Worm (Caenorhabditis elegans): ENCODE data around the gene mett-10.

The mett-10 gene

ce11 chrIII:10093093-10093492 is 21.7 kb upstream of the mett-10 start:
- TF ChIP-seq lin-15B (tag; optimal IDR thresholded peaks at IDR 0.05) (peak; percentile 12), nhr-43 (tag; optimal IDR thresholded peaks at IDR 0.05; ENCODE audit: poor library complexity, severe bottlenecking) (no peak), egl-5 (tag; optimal IDR thresholded peaks at IDR 0.05) (no peak), snpc-4 (tag; optimal IDR thresholded peaks at IDR 0.05) (no peak), hmg-11 (tag; optimal IDR thresholded peaks at IDR 0.05) (no peak), mdl-1 (tag; optimal IDR thresholded peaks at IDR 0.05) (no peak), unc-39 (tag; optimal IDR thresholded peaks at IDR 0.05) (no peak), ceh-82 (tag; optimal IDR thresholded peaks at IDR 0.05) (no peak), lsy-12 (tag; optimal IDR thresholded peaks at IDR 0.05) (peak; percentile 30), nfya-1 (tag; optimal IDR thresholded peaks at IDR 0.05; ENCODE audit: insufficient read depth) (peak; percentile 22), jun-1 (tag; optimal IDR thresholded peaks at IDR 0.05) (no peak), pha-4 (tag; optimal IDR thresholded peaks at IDR 0.05) (peak; percentile 43), ceh-16 (tag; optimal IDR thresholded peaks at IDR 0.05) (no peak), ceh-9 (tag; optimal IDR thresholded peaks at IDR 0.05) (no peak), fkh-2 (tag; optimal IDR thresholded peaks at IDR 0.05) (no peak), zag-1 (tag; optimal IDR thresholded peaks at IDR 0.05) (no peak)

ce11 chrIII:10094538-10094937 is 20.3 kb upstream of the mett-10 start:
- peak; percentile 50 for TF ChIP-seq lin-39 (tag; optimal IDR thresholded peaks at IDR 0.05)
- TF ChIP-seq nhr-25 (tag; optimal IDR thresholded peaks at IDR 0.05): peak; percentile 86
- TF ChIP-seq nhr-23 (tag; optimal IDR thresholded peaks at IDR 0.05): peak; percentile 55
- no peak for TF ChIP-seq eor-1 (tag; optimal IDR thresholded peaks at IDR 0.05)
- TF ChIP-seq R02D3.7 (tag; optimal IDR thresholded peaks at IDR 0.05): no peak
- TF ChIP-seq nhr-43 (tag; optimal IDR thresholded peaks at IDR 0.05; ENCODE audit: poor library complexity, severe bottlenecking): peak; percentile 63
- TF ChIP-seq nhr-76 (tag; optimal IDR thresholded peaks at IDR 0.05): no peak
- TF ChIP-seq fkh-10 (GFP tag; optimal IDR thresholded peaks at IDR 0.05): no peak
- TF ChIP-seq elt-2 (tag; optimal IDR thresholded peaks at IDR 0.05): no peak
- no peak for TF ChIP-seq nhr-77 (tag; optimal IDR thresholded peaks at IDR 0.05)
- TF ChIP-seq pha-4 (tag; optimal IDR thresholded peaks at IDR 0.05): no peak
- TF ChIP-seq jun-1 (tag; optimal IDR thresholded peaks at IDR 0.05): no peak
- no peak for TF ChIP-seq skn-1 (tag; optimal IDR thresholded peaks at IDR 0.05)
- TF ChIP-seq nfya-1 (tag; optimal IDR thresholded peaks at IDR 0.05; ENCODE audit: insufficient read depth): peak; percentile 93
- TF ChIP-seq zag-1 (tag; optimal IDR thresholded peaks at IDR 0.05): no peak
- TF ChIP-seq lsy-12 (tag; optimal IDR thresholded peaks at IDR 0.05): peak; percentile 52
- TF ChIP-seq ztf-4 (tag; optimal IDR thresholded peaks at IDR 0.05): no peak
- TF ChIP-seq tbx-2 (tag; optimal IDR thresholded peaks at IDR 0.05): peak; percentile 11
- no peak for TF ChIP-seq nhr-12 (tag; optimal IDR thresholded peaks at IDR 0.05)
- TF ChIP-seq lin-15B (tag; optimal IDR thresholded peaks at IDR 0.05): peak; percentile 51
- TF ChIP-seq ama-1 (optimal IDR thresholded peaks at IDR 0.05): no peak
- no peak for TF ChIP-seq nhr-237 (tag; optimal IDR thresholded peaks at IDR 0.05)
- TF ChIP-seq egl-5 (tag; optimal IDR thresholded peaks at IDR 0.05): peak; percentile 6
- TF ChIP-seq ztf-11 (tag; optimal IDR thresholded peaks at IDR 0.05): no peak
- no peak for TF ChIP-seq mdl-1 (tag; optimal IDR thresholded peaks at IDR 0.05)
- TF ChIP-seq snpc-4 (tag; optimal IDR thresholded peaks at IDR 0.05): no peak
- TF ChIP-seq unc-62 (GFP tag; optimal IDR thresholded peaks at IDR 0.05): no peak
- TF ChIP-seq fos-1 (tag; optimal IDR thresholded peaks at IDR 0.05): no peak
- TF ChIP-seq nhr-11 (tag; optimal IDR thresholded peaks at IDR 0.05): no peak
- TF ChIP-seq nhr-67 (tag; optimal IDR thresholded peaks at IDR 0.05): no peak
- no peak for TF ChIP-seq ceh-28 (tag; optimal IDR thresholded peaks at IDR 0.05)
- TF ChIP-seq ceh-16 (tag; optimal IDR thresholded peaks at IDR 0.05): no peak
- TF ChIP-seq pqm-1 (tag; optimal IDR thresholded peaks at IDR 0.05): no peak
- TF ChIP-seq ceh-82 (tag; optimal IDR thresholded peaks at IDR 0.05): no peak
- no peak for TF ChIP-seq elt-1 (tag; optimal IDR thresholded peaks at IDR 0.05)

ce11 chrIII:10095377-10095776 is 19.5 kb upstream of the mett-10 start:
- TF ChIP-seq elt-2 (tag; optimal IDR thresholded peaks at IDR 0.05): peak; percentile 33
- peak; percentile 52 for TF ChIP-seq ama-1 (optimal IDR thresholded peaks at IDR 0.05)
- TF ChIP-seq pha-4 (tag; optimal IDR thresholded peaks at IDR 0.05): peak; percentile 47
- TF ChIP-seq nfya-1 (tag; optimal IDR thresholded peaks at IDR 0.05; ENCODE audit: insufficient read depth): peak; percentile 34
- no peak for TF ChIP-seq hmg-11 (tag; optimal IDR thresholded peaks at IDR 0.05)
- TF ChIP-seq snpc-4 (tag; optimal IDR thresholded peaks at IDR 0.05): no peak
- no peak for TF ChIP-seq nhr-43 (tag; optimal IDR thresholded peaks at IDR 0.05; ENCODE audit: poor library complexity, severe bottlenecking)

Data from whole organism, L3 larva.